Fruit fly (Drosophila melanogaster) whole organism, embryonic: ENCODE results near the gene Theg.
A peak's percentile ranks its signal among the peaks of the same experiment; 100 is the strongest.

Source experiments
- BEAF-32 ChIP-seq: fragments of 200-800 bp; sonication (Bioruptor generic); optimal IDR thresholded peaks from 3 replicates; lab custom pipeline; 2017; ENCODE audit warnings: missing biosample characterization, missing genetic modification characterization, mild to moderate bottlenecking, moderate library complexity, missing genetic modification reagents
- CG10267 ChIP-seq: fragments of 200-800 bp; sonication (Bioruptor generic); optimal IDR thresholded peaks from 2 replicates; lab custom pipeline; 2018; ENCODE audit warnings: missing biosample characterization, mild to moderate bottlenecking, missing genetic modification characterization, moderate library complexity
- CG10431 ChIP-seq: fragments of 200-800 bp; sonication (Bioruptor generic); optimal IDR thresholded peaks from 3 replicates; lab custom pipeline; 2018; ENCODE audit warnings: missing biosample characterization, mild to moderate bottlenecking, missing genetic modification characterization
- CG10462 ChIP-seq: fragments of 200-800 bp; sonication (Bioruptor generic); optimal IDR thresholded peaks from 2 replicates; lab custom pipeline; 2016; ENCODE audit warnings: missing biosample characterization, missing genetic modification characterization
- CG11560 ChIP-seq: fragments of 200-800 bp; sonication (Bioruptor generic); IDR thresholded peaks from 3 replicates; pipeline ENCODE4 v1.3.6; 2022; ENCODE audit warnings: missing biosample characterization, missing genetic modification characterization
- CG15073 ChIP-seq: fragments of 200-800 bp; sonication (Bioruptor generic); optimal IDR thresholded peaks from 2 replicates; lab custom pipeline; 2016; ENCODE audit warnings: missing biosample characterization, missing genetic modification characterization
- CG2678 ChIP-seq: fragments of 200-800 bp; sonication (Bioruptor generic); optimal IDR thresholded peaks from 3 replicates; lab custom pipeline; 2019; ENCODE audit warnings: missing biosample characterization, mild to moderate bottlenecking, missing genetic modification characterization, moderate library complexity
- CG31365 ChIP-seq: fragments of 200-800 bp; sonication (Bioruptor generic); optimal IDR thresholded peaks from 2 replicates; lab custom pipeline; 2018; ENCODE audit warnings: missing biosample characterization, mild to moderate bottlenecking, missing genetic modification characterization
- CG34224 ChIP-seq: fragments of 200-800 bp; sonication (Bioruptor generic); IDR thresholded peaks from 3 replicates; pipeline ENCODE4 v1.3.6; 2022; ENCODE audit warnings: missing biosample characterization, missing genetic modification characterization; ENCODE audit not compliant: partially characterized antibody
- CG4328 ChIP-seq: fragments of 200-800 bp; sonication (Bioruptor generic); optimal IDR thresholded peaks from 3 replicates; lab custom pipeline; 2017; ENCODE audit warnings: missing biosample characterization, missing genetic modification reagents, missing genetic modification characterization
- CG4404 ChIP-seq: fragments of 200-800 bp; sonication (Bioruptor generic); IDR thresholded peaks from 2 replicates; pipeline ENCODE4 v1.3.6; 2022; ENCODE audit warnings: missing biosample characterization, missing genetic modification characterization
- CG4707 ChIP-seq: fragments of 200-800 bp; sonication (Bioruptor generic); optimal IDR thresholded peaks from 2 replicates; lab custom pipeline; 2018; ENCODE audit warnings: missing biosample characterization, mild to moderate bottlenecking, missing genetic modification characterization, moderate library complexity
- CG7786 ChIP-seq: fragments of 200-800 bp; sonication (Bioruptor generic); optimal IDR thresholded peaks from 2 replicates; lab custom pipeline; 2016; ENCODE audit warnings: missing biosample characterization, missing genetic modification characterization
- CG8944 ChIP-seq: fragments of 200-800 bp; sonication (Bioruptor generic); optimal IDR thresholded peaks from 3 replicates; lab custom pipeline; 2016; ENCODE audit warnings: missing biosample characterization, missing genetic modification characterization
- CG9797 ChIP-seq: fragments of 200-800 bp; sonication (Bioruptor generic); optimal IDR thresholded peaks from 3 replicates; lab custom pipeline; 2018; ENCODE audit warnings: missing biosample characterization, mild to moderate bottlenecking, missing genetic modification characterization
- CHES-1-like ChIP-seq: fragments of 200-800 bp; sonication (Bioruptor generic); optimal IDR thresholded peaks from 2 replicates; lab custom pipeline; 2016; ENCODE audit warnings: missing biosample characterization, missing genetic modification characterization
- D19B ChIP-seq: fragments of 200-800 bp; sonication (Bioruptor generic); optimal IDR thresholded peaks from 2 replicates; lab custom pipeline; 2017; ENCODE audit warnings: missing biosample characterization, mild to moderate bottlenecking, missing genetic modification characterization
- Deaf1 ChIP-seq: fragments of 200-800 bp; optimal IDR thresholded peaks from 3 replicates; lab custom pipeline; 2019; ENCODE audit warnings: missing biosample characterization, mild to moderate bottlenecking, missing genetic modification characterization, moderate library complexity
- Elba2 ChIP-seq: fragments of 200-800 bp; sonication (Bioruptor generic); optimal IDR thresholded peaks from 3 replicates; lab custom pipeline; 2016; ENCODE audit warnings: missing biosample characterization, missing genetic modification characterization
- Fer1 ChIP-seq: fragments of 200-800 bp; sonication (Bioruptor generic); optimal IDR thresholded peaks from 2 replicates; lab custom pipeline; 2017; ENCODE audit warnings: missing biosample characterization, mild to moderate bottlenecking, missing genetic modification characterization
- GATAe ChIP-seq: fragments of 200-800 bp; sonication (Bioruptor generic); conservative IDR thresholded peaks from 2 replicates; pipeline ENCODE4 v1.3.6; 2022; ENCODE audit warnings: missing biosample characterization, missing genetic modification characterization
- Hand ChIP-seq: fragments of 200-800 bp; sonication (Bioruptor generic); optimal IDR thresholded peaks from 2 replicates; lab custom pipeline; 2017; ENCODE audit warnings: mild to moderate bottlenecking, missing biosample characterization, missing genetic modification reagents, missing genetic modification characterization
- HmgD ChIP-seq: fragments of 200-800 bp; sonication (Bioruptor generic); optimal IDR thresholded peaks from 3 replicates; lab custom pipeline; 2016; ENCODE audit warnings: missing biosample characterization, missing genetic modification characterization
- MTF-1 ChIP-seq: fragments of 200-800 bp; sonication (Bioruptor generic); optimal IDR thresholded peaks from 2 replicates; lab custom pipeline; 2018; ENCODE audit warnings: missing biosample characterization, mild to moderate bottlenecking, missing genetic modification characterization, borderline replicate concordance
- NC2β ChIP-seq: fragments of 200-800 bp; sonication (Bioruptor generic); optimal IDR thresholded peaks from 2 replicates; lab custom pipeline; 2016; ENCODE audit warnings: missing biosample characterization, missing genetic modification characterization
- Pdp1 ChIP-seq, 2 experiments: fragments of 200-800 bp; sonication (Bioruptor generic); optimal IDR thresholded peaks; 3 replicates each; lab custom pipeline; 2016; ENCODE audit warnings: missing biosample characterization in 2 of 2, missing genetic modification characterization in 2 of 2, mild to moderate bottlenecking in 1 of 2, moderate library complexity in 1 of 2
- Stat92E ChIP-seq, 3 experiments: fragments of >200 bp in 2 of 3; fragments of 200-800 bp in 1 of 3; sonication (Bioruptor generic) in 1 of 3; optimal IDR thresholded peaks; 2 replicates each; lab custom pipeline; 2017 to 2019; ENCODE audit warnings: missing biosample characterization in 3 of 3, missing genetic modification characterization in 3 of 3, mild to moderate bottlenecking in 1 of 3, moderate library complexity in 1 of 3
- Trl ChIP-seq, 3 experiments: fragments of >200 bp in 2 of 3; fragments of 200-800 bp in 1 of 3; sonication (Bioruptor generic) in 1 of 3; optimal IDR thresholded peaks; 2 replicates in 1 of 3; 3 replicates in 2 of 3; lab custom pipeline; 2016 to 2017; ENCODE audit warnings: missing biosample characterization in 1 of 3, missing genetic modification characterization in 1 of 3
- YL-1 ChIP-seq: fragments of 200-800 bp; sonication (Bioruptor generic); optimal IDR thresholded peaks from 3 replicates; lab custom pipeline; 2017; ENCODE audit warnings: missing biosample characterization, mild to moderate bottlenecking, missing genetic modification characterization
- ara ChIP-seq: fragments of 200-800 bp; sonication (Bioruptor generic); IDR thresholded peaks from 2 replicates; pipeline ENCODE4 v1.3.6; 2022; ENCODE audit warnings: missing biosample characterization, missing genetic modification characterization
- br ChIP-seq: fragments of >200 bp; optimal IDR thresholded peaks from 2 replicates; lab custom pipeline; 2017
- croc ChIP-seq: fragments of 200-800 bp; sonication (Bioruptor generic); conservative IDR thresholded peaks from 3 replicates; pipeline ENCODE4 v1.3.6; 2022; ENCODE audit warnings: missing biosample characterization, missing genetic modification characterization
- danr ChIP-seq: fragments of 200-800 bp; sonication (Bioruptor generic); IDR thresholded peaks from 2 replicates; pipeline ENCODE4 v1.3.6; 2022; ENCODE audit warnings: missing biosample characterization, missing genetic modification characterization
- dpn ChIP-seq, 2 experiments: fragments of 200-800 bp; sonication (Bioruptor generic); optimal IDR thresholded peaks; 3 replicates each; lab custom pipeline; 2016; ENCODE audit warnings: missing biosample characterization in 2 of 2, missing genetic modification characterization in 2 of 2
- eyg ChIP-seq: fragments of 200-800 bp; sonication (Bioruptor generic); optimal IDR thresholded peaks from 3 replicates; lab custom pipeline; 2016; ENCODE audit warnings: missing biosample characterization, missing genetic modification characterization
- fd102C ChIP-seq: fragments of 200-800 bp; sonication (Bioruptor generic); optimal IDR thresholded peaks from 2 replicates; lab custom pipeline; 2018; ENCODE audit warnings: missing biosample characterization, mild to moderate bottlenecking, missing genetic modification characterization, moderate library complexity
- fd3F ChIP-seq: fragments of 200-800 bp; sonication (Bioruptor generic); optimal IDR thresholded peaks from 2 replicates; lab custom pipeline; 2018; ENCODE audit warnings: missing biosample characterization, mild to moderate bottlenecking, missing genetic modification characterization, moderate library complexity
- gce ChIP-seq: fragments of 200-800 bp; sonication (Bioruptor generic); IDR thresholded peaks from 3 replicates; pipeline ENCODE4 v1.3.6; 2022; ENCODE audit warnings: missing biosample characterization, missing genetic modification characterization
- gcm2 ChIP-seq: fragments of 200-800 bp; sonication (Bioruptor generic); optimal IDR thresholded peaks from 2 replicates; lab custom pipeline; 2016; ENCODE audit warnings: missing biosample characterization, missing genetic modification characterization
- jing ChIP-seq: fragments of 200-800 bp; sonication (Bioruptor generic); optimal IDR thresholded peaks from 2 replicates; lab custom pipeline; 2018; ENCODE audit warnings: missing biosample characterization, mild to moderate bottlenecking, missing genetic modification characterization
- kay ChIP-seq: fragments of 200-800 bp; sonication (Bioruptor generic); optimal IDR thresholded peaks from 2 replicates; lab custom pipeline; 2016; ENCODE audit warnings: missing biosample characterization, missing genetic modification characterization
- knrl ChIP-seq: fragments of 200-800 bp; sonication (Bioruptor generic); IDR thresholded peaks from 3 replicates; pipeline ENCODE4 v1.3.6; 2022; ENCODE audit warnings: missing biosample characterization, missing genetic modification characterization; ENCODE audit not compliant: partially characterized antibody
- lbe ChIP-seq: fragments of 200-800 bp; sonication (Bioruptor generic); optimal IDR thresholded peaks from 2 replicates; lab custom pipeline; 2016; ENCODE audit warnings: missing biosample characterization, mild to moderate bottlenecking, missing genetic modification characterization
- maf-S ChIP-seq: fragments of 200-800 bp; sonication (Bioruptor generic); optimal IDR thresholded peaks from 2 replicates; lab custom pipeline; 2016; ENCODE audit warnings: missing biosample characterization, missing genetic modification characterization
- peb ChIP-seq: fragments of 200-800 bp; sonication (Bioruptor generic); IDR thresholded peaks from 2 replicates; pipeline ENCODE4 v1.3.6; 2022; ENCODE audit warnings: missing biosample characterization, missing genetic modification characterization
- scrt ChIP-seq: fragments of 200-800 bp; sonication (Bioruptor generic); optimal IDR thresholded peaks from 2 replicates; lab custom pipeline; 2018; ENCODE audit warnings: missing biosample characterization, mild to moderate bottlenecking, missing genetic modification characterization, moderate library complexity
- so ChIP-seq: fragments of 200-800 bp; sonication (Bioruptor generic); IDR thresholded peaks from 3 replicates; pipeline ENCODE4 v1.3.6; 2022; ENCODE audit warnings: missing biosample characterization, missing genetic modification characterization
- zfh1 ChIP-seq: fragments of 200-800 bp; sonication (Bioruptor generic); IDR thresholded peaks from 3 replicates; pipeline ENCODE4 v1.3.6; 2022; ENCODE audit warnings: missing biosample characterization, missing genetic modification characterization
- zfh2 ChIP-seq: fragments of 200-800 bp; sonication (Bioruptor generic); optimal IDR thresholded peaks from 2 replicates; lab custom pipeline; 2016; ENCODE audit warnings: missing biosample characterization, missing genetic modification characterization

The Theg gene

DNA sequence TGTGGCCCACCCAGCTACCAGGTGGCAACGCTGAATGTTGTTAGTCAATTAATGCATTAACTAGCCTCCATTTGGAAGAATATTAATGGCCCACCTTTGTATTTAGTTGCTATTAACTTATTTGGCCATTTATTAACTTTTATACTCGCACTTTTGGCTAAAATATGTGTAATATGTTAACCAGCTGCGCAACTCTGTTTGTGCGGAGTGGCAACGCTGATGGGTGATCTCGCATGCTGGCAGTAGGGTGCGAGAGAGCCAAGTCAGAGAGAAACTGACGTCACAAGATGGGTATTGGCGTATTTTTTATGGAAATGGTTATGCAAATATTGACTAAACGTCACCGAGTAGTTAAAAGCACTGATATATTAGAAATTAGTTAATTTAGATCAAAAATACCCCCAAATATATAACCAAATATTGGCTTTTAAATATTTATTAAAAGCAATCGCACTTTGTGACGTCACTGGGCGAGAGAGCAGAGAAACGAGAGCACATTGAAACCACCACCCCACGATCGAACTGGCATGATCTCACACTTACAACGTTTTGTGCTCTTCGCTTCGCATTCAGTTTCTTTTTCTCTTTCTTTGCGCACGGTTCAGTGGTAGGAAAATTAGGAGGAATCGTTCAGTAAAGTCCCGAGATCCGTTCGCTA, 27.3 kb downstream of the Theg start, which contains the start of gene how (continued):
- TF ChIP-seq fd102C (no peak), Hand (GFP tag; lab: Kevin White, UChicago) (peak; percentile 24), fd3F (GFP tag; lab: Kevin White, UChicago) (no peak), scrt (GFP tag; lab: Kevin White, UChicago) (no peak), gcm2 (no peak), CG34224 (GFP tag; lab: Robert Waterston, UW) (peak; percentile 48; the same call in 1 of the 3 replicates), br (lab: Kevin White, UChicago) (no peak), Fer1 (GFP tag; lab: Kevin White, UChicago) (no peak), maf-S (GFP tag; lab: Kevin White, UChicago) (no peak), D19B (no peak), CG31365 (tag; lab: Kevin White, UChicago) (no peak), zfh2 (GFP tag; lab: Kevin White, UChicago) (no peak), GATAe (no peak), CG4707 (GFP tag; lab: Kevin White, UChicago) (no peak), YL-1 (GFP tag; lab: Kevin White, UChicago) (no peak), CG10267 (peak; percentile 40), CHES-1-like (GFP tag; lab: Kevin White, UChicago) (no peak), Elba2 (no peak), eyg (GFP tag; lab: Kevin White, UChicago) (no peak), CG4404 (GFP tag; lab: Robert Waterston, UW) (no peak), kay (peak; percentile 41), CG9797 (GFP tag; lab: Kevin White, UChicago) (peak; percentile 18), CG8944 (GFP tag; lab: Kevin White, UChicago) (peak; percentile 11), knrl (no peak), so (GFP tag; lab: Robert Waterston, UW) (peak; percentile 48; the same call in 1 of the 3 replicates), CG15073 (GFP tag; lab: Kevin White, UChicago) (no peak), MTF-1 (GFP tag; lab: Kevin White, UChicago) (peak; percentile 91), Trl (optimal IDR thresholded peaks at IDR 0.05; lab: Kevin White, UChicago) (peak; percentile 95 to 98), Trl (GFP tag; optimal IDR thresholded peaks at IDR 0.05; lab: Kevin White, UChicago) (peak; percentile 55), CG10462 (GFP tag; lab: Kevin White, UChicago) (no peak), NC2β (peak; percentile 23), lbe (peak; percentile 3), HmgD (peak; percentile 41), ara (GFP tag; lab: Robert Waterston, UW) (no peak), jing (GFP tag; lab: Kevin White, UChicago) (no peak), croc (GFP tag; lab: Robert Waterston, UW) (no peak), Pdp1 (GFP tag; optimal IDR thresholded peaks at IDR 0.05; lab: Kevin White, UChicago) (peak; percentile 32 to 33), zfh1 (peak; percentile 41; the same call in 1 of the 3 replicates), peb (GFP tag; lab: Robert Waterston, UW) (no peak), Deaf1 (tag; lab: Kevin White, UChicago) (no peak), danr (GFP tag; lab: Robert Waterston, UW) (no peak), CG4328 (GFP tag; lab: Kevin White, UChicago) (no peak), CG2678 (tag; lab: Kevin White, UChicago) (peak; percentile 22), Stat92E (GFP tag; optimal IDR thresholded peaks at IDR 0.05; lab: Kevin White, UChicago) (no peak), CG11560 (tag; lab: Robert Waterston, UW) (no peak), dpn (GFP tag; optimal IDR thresholded peaks at IDR 0.05; lab: Kevin White, UChicago) (peak in 1 of 2 experiments; percentile 30), gce (GFP tag; lab: Robert Waterston, UW) (no peak), BEAF-32 (peak; percentile 40), CG10431 (GFP tag; lab: Kevin White, UChicago) (peak; percentile 36), CG7786 (GFP tag; lab: Kevin White, UChicago) (no peak)
